Fruit fly (Drosophila melanogaster): ENCODE measurements around the gene Kif19A.

dm6 chr3R:14118350-14118749 is at the start of gene Kif19A:
- TF ChIP-seq CG32121 (GFP tag; IDR thresholded peaks at IDR 0.05) (no peak), CG8159 (tag; optimal IDR thresholded peaks at IDR 0.05) (no peak), CG8301 (tag; optimal IDR thresholded peaks at IDR 0.05) (no peak), CG13204 (GFP tag; optimal IDR thresholded peaks at IDR 0.05) (no peak), CG4496 (GFP tag; IDR thresholded peaks at IDR 0.05) (no peak), EcR (GFP tag; optimal IDR thresholded peaks at IDR 0.05) (no peak), Snoo (tag; optimal IDR thresholded peaks at IDR 0.05) (no peak), CG12605 (GFP tag; IDR thresholded peaks at IDR 0.05) (no peak), Ets98B (GFP tag; IDR thresholded peaks at IDR 0.05) (no peak), CG17806 (tag; optimal IDR thresholded peaks at IDR 0.05) (no peak), Pif1B (GFP tag; optimal IDR thresholded peaks at IDR 0.05) (no peak), CG9948 (tag; optimal IDR thresholded peaks at IDR 0.05) (no peak), CG10348 (GFP tag; IDR thresholded peaks at IDR 0.05) (no peak), rn (GFP tag; IDR thresholded peaks at IDR 0.05) (no peak)
